Worm (Caenorhabditis elegans): Measurements from ENCODE around the gene fbxc-23.

DNA sequence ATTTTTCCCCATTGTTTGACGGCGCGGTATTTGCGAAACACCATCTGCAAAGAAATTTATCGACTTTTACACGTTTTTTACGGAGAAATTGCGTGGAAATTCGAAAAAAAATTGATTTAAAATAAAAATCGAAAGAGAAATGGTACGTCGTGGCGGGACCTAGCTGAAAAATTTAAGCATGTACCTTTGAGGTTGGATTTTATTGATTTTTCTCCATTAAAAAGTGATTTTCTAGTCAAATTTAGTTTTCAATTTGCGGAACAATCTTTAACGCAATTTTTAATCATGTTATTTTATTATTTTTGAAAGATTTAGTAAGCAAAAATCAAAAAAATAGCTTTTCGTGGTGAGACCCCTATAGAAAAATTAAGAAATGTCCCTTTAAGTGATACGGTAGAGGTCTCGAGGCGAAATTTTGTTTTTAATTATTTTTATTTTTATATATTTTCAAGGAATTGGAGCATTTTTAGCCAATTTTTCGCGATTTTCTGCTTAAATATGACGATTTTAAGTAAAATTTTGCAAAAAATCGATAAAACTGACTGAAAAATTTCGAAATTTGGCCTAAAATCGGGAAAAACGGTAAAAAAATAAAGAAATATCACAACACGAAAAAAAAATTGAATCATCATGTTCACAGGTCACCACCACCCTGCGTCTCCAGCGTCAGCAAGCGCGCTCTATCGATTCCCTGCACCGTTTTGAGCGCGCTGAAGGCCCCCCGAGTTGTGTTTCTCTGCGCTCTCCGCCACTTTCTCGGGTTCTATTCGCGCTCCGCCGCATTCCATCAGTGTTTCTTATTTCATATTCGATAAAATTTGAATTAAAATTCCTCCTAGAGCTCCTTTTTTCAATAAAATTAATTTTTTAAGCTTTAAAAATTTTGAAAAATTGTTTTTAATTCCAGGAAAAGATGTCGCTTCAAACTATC is 21.1 kb downstream of the fbxc-23 start, which contains the start of the genes mrpl-37 and lin-38:
- TF ChIP-seq nhr-28 (tag; optimal IDR thresholded peaks at IDR 0.05) (no peak), alr-1 (tag; optimal IDR thresholded peaks at IDR 0.05; ENCODE audit: borderline replicate concordance) (no peak), lin-13 (GFP tag; optimal IDR thresholded peaks at IDR 0.05) (peak; percentile 65), lsy-2 (tag; optimal IDR thresholded peaks at IDR 0.05) (peak; percentile 60 to 85), lin-39 (tag; optimal IDR thresholded peaks at IDR 0.05) (no peak), ama-1 (optimal IDR thresholded peaks at IDR 0.05) (no peak), ceh-88 (GFP tag; IDR thresholded peaks at IDR 0.05) (peak; percentile 38; the same call in 1 of the 2 replicates)

Measured in whole organism, L1 larva.